Worm (Caenorhabditis elegans) whole organism, L2 larva: ENCODE results near the gene mpk-1.

Experiments
- elt-1 ChIP-seq: fragments of 150-350 bp; optimal IDR thresholded peaks from 2 replicates; lab custom pipeline; 2014; ENCODE audit warnings: missing biosample characterization, missing genetic modification characterization
- zag-1 ChIP-seq: fragments of 150-350 bp; optimal IDR thresholded peaks from 2 replicates; lab custom pipeline; 2014; ENCODE audit warnings: missing biosample characterization, missing genetic modification characterization

DNA sequence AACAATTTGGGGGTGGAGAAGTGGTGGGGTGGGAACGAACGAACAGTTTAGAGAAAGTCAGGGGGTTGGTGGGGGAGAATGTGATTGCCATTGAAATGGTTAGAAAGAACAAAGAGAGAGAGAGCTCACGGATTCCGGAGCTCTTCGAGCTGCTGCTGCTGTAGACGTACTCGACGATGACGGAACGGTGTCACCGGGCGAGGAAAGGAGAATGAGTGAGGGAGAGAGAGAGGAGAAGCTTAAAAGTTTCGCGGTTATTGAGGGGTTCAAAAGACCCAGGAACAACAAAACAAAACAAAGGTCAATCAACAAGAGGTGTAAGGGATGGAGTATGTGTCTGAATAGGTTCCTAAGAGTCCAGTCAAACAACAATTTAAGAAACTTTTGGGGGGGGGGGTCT is 48.4 kb upstream of the mpk-1 start:
- TF ChIP-seq elt-1 (tag; lab: Kevin White, UChicago) (no peak), zag-1 (tag; lab: Kevin White, UChicago) (no peak)
